Fruit fly (Drosophila melanogaster): ENCODE measurements around the gene Coq6.

The Coq6 gene

dm6 chr2L:5523848-5524473, 8.1 kb downstream of the Coq6 start, which contains the start of the genes Vps52 and Elp4 (continued):
- peak; percentile 76 for TF ChIP-seq B-H2 (GFP tag; optimal IDR thresholded peaks at IDR 0.05)
- peak; percentile 8 for TF ChIP-seq CG10462 (GFP tag; optimal IDR thresholded peaks at IDR 0.05)
- TF ChIP-seq HHEX (GFP tag; optimal IDR thresholded peaks at IDR 0.05), result peak; percentile 63
- no peak for TF ChIP-seq dmrt99B (tag; optimal IDR thresholded peaks at IDR 0.05)
- TF ChIP-seq seq (GFP tag; IDR thresholded peaks at IDR 0.05), result peak; percentile 51; the same call in 1 of the 2 replicates
- TF ChIP-seq pb (GFP tag; optimal IDR thresholded peaks at IDR 0.05), result no peak
- peak; percentile 34 for TF ChIP-seq NC2β (GFP tag; optimal IDR thresholded peaks at IDR 0.05)
- peak; percentile 70 for TF ChIP-seq Oli (tag; optimal IDR thresholded peaks at IDR 0.05)
- no peak for TF ChIP-seq CG12236 (GFP tag; optimal IDR thresholded peaks at IDR 0.05)
- TF ChIP-seq CG12942 (GFP tag; optimal IDR thresholded peaks at IDR 0.05), result peak; percentile 71
- no peak for TF ChIP-seq lab (GFP tag; optimal IDR thresholded peaks at IDR 0.05)
- TF ChIP-seq dan (GFP tag; IDR thresholded peaks at IDR 0.05), result no peak
- TF ChIP-seq sc (optimal IDR thresholded peaks at IDR 0.05), result no peak
- peak; percentile 60 for TF ChIP-seq sc (GFP tag; optimal IDR thresholded peaks at IDR 0.05)
- TF ChIP-seq wor (GFP tag; IDR thresholded peaks at IDR 0.05), result no peak; the same call in 1 of the 2 replicates
- TF ChIP-seq Lhr (GFP tag; optimal IDR thresholded peaks at IDR 0.05), result peak; percentile 56
- TF ChIP-seq CG15269 (tag; optimal IDR thresholded peaks at IDR 0.05), result peak; percentile 80
- TF ChIP-seq vvl (GFP tag; IDR thresholded peaks at IDR 0.05), result peak; percentile 70
- peak; percentile 82 for TF ChIP-seq CG14014 (GFP tag; IDR thresholded peaks at IDR 0.05)
- peak; percentile 66 for TF ChIP-seq HmgZ (tag; optimal IDR thresholded peaks at IDR 0.05)
- TF ChIP-seq CG2712 (tag; optimal IDR thresholded peaks at IDR 0.05), result peak; percentile 84
- TF ChIP-seq bcd (GFP tag; optimal IDR thresholded peaks at IDR 0.05), result peak; percentile 71
- no peak for TF ChIP-seq CG10321 (GFP tag; IDR thresholded peaks at IDR 0.05)
- TF ChIP-seq unc-4 (GFP tag; IDR thresholded peaks at IDR 0.05; ENCODE audit: partially characterized antibody), result peak; percentile 63
- no peak for TF ChIP-seq CG2202 (tag; optimal IDR thresholded peaks at IDR 0.05)
- peak; percentile 89 for TF ChIP-seq CG12104 (GFP tag; optimal IDR thresholded peaks at IDR 0.05)
- TF ChIP-seq ranshi (GFP tag; IDR thresholded peaks at IDR 0.05), result peak; percentile 57; the same call in 1 of the 2 replicates
- TF ChIP-seq MESR4 (GFP tag; optimal IDR thresholded peaks at IDR 0.05), result peak; percentile 24
- TF ChIP-seq h (optimal IDR thresholded peaks at IDR 0.05), result no peak
- peak; percentile 71 for TF ChIP-seq Fer2 (tag; optimal IDR thresholded peaks at IDR 0.05)
- TF ChIP-seq sisA (GFP tag; IDR thresholded peaks at IDR 0.05), result peak; percentile 34; the same call in 1 of the 2 replicates
- peak; percentile 83 for TF ChIP-seq Dek (tag; optimal IDR thresholded peaks at IDR 0.05)
- TF ChIP-seq CG12299 (tag; optimal IDR thresholded peaks at IDR 0.05), result peak; percentile 60
- TF ChIP-seq CG7963 (GFP tag; IDR thresholded peaks at IDR 0.05; ENCODE audit: partially characterized antibody), result peak; percentile 71
- no peak for TF ChIP-seq pan (optimal IDR thresholded peaks at IDR 0.05)
- TF ChIP-seq pan (GFP tag; optimal IDR thresholded peaks at IDR 0.05 in 1 of 2, IDR thresholded peaks at IDR 0.05 in 1 of 2), result peak in 1 of 2 experiments; percentile 76
- TF ChIP-seq CG33213 (GFP tag; optimal IDR thresholded peaks at IDR 0.05), result peak; percentile 16
- peak; percentile 69 for TF ChIP-seq wek (GFP tag; optimal IDR thresholded peaks at IDR 0.05)
- TF ChIP-seq Lpt (GFP tag; optimal IDR thresholded peaks at IDR 0.05), result no peak
- TF ChIP-seq Xbp1 (GFP tag; optimal IDR thresholded peaks at IDR 0.05), result peak; percentile 81
- TF ChIP-seq chm (GFP tag; IDR thresholded peaks at IDR 0.05), result no peak
- TF ChIP-seq nerfin-2 (GFP tag; IDR thresholded peaks at IDR 0.05; ENCODE audit: partially characterized antibody), result peak; percentile 67
- TF ChIP-seq CG1024 (GFP tag; IDR thresholded peaks at IDR 0.05), result peak; percentile 41; the same call in 1 of the 2 replicates
- no peak for TF ChIP-seq danr (GFP tag; IDR thresholded peaks at IDR 0.05)
- TF ChIP-seq Sin3A (optimal IDR thresholded peaks at IDR 0.05), result peak; percentile 3
- TF ChIP-seq run (tag; optimal IDR thresholded peaks at IDR 0.05), result no peak
- TF ChIP-seq YL-1 (GFP tag; optimal IDR thresholded peaks at IDR 0.05), result peak; percentile 20
- TF ChIP-seq Sox102F (GFP tag; optimal IDR thresholded peaks at IDR 0.05), result no peak
- TF ChIP-seq D19B (GFP tag; optimal IDR thresholded peaks at IDR 0.05), result no peak
- TF ChIP-seq CG1602 (GFP tag; optimal IDR thresholded peaks at IDR 0.05), result peak; percentile 78
- TF ChIP-seq CG16813 (GFP tag; IDR thresholded peaks at IDR 0.05; ENCODE audit: partially characterized antibody), result peak; percentile 73

All from whole organism, embryonic.